Fruit fly (Drosophila melanogaster): ENCODE data around the gene CG31975.
A peak's percentile ranks its signal among the peaks of the same experiment; 100 is the strongest.

Gene CG31975

DNA sequence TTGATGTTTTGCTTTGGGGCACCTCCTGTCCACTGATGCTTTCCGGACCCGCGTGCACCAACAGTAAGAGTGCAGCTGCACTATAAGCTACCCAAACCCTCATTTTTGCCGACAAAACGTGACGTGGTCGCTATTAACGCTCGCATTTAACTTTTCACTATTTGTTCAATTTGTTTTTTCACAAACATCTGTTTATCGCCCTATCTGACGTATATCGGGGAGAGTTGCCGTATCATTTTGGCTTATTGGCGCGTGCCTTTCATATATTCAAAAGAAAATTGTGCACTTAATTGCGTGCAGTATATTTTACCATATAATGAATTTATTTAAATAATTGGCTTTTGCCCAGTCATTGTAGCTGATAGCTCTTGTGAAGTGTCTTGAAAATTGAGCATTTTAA lies 34.3 kb downstream of the CG31975 start, which contains the start of the genes Nhe1 and Sam-S:
TSS of gene Nhe1 (minus strand) at position 193 of the 400 bp plus-strand sequence.
TSS of gene Sam-S (plus strand) at position 364 of the 400 bp plus-strand sequence.
- TF ChIP-seq lov (optimal IDR thresholded peaks at IDR 0.05) (no peak), lov (GFP tag; IDR thresholded peaks at IDR 0.05) (no peak), BEAF-32 (GFP tag; optimal IDR thresholded peaks at IDR 0.05) (peak; percentile 31), CG3407 (GFP tag; optimal IDR thresholded peaks at IDR 0.05) (no peak), sob (GFP tag; IDR thresholded peaks at IDR 0.05) (no peak), CG6175 (GFP tag; IDR thresholded peaks at IDR 0.05) (no peak), cwo (GFP tag; optimal IDR thresholded peaks at IDR 0.05) (no peak), CG2116 (GFP tag; optimal IDR thresholded peaks at IDR 0.05) (peak; percentile 29), nerfin-1 (tag; optimal IDR thresholded peaks at IDR 0.05) (no peak), crol (GFP tag; IDR thresholded peaks at IDR 0.05) (no peak), CG13287 (GFP tag; IDR thresholded peaks at IDR 0.05; ENCODE audit: partially characterized antibody) (peak; percentile 54), ro (GFP tag; IDR thresholded peaks at IDR 0.05) (no peak), CG31388 (GFP tag; optimal IDR thresholded peaks at IDR 0.05) (no peak), Sry-δ (GFP tag; optimal IDR thresholded peaks at IDR 0.05) (peak; percentile 22), vnd (GFP tag; IDR thresholded peaks at IDR 0.05; ENCODE audit: partially characterized antibody) (no peak), Doc3 (GFP tag; IDR thresholded peaks at IDR 0.05; ENCODE audit: partially characterized antibody) (no peak), CG9932 (GFP tag; IDR thresholded peaks at IDR 0.05) (no peak), Abd-B (GFP tag; optimal IDR thresholded peaks at IDR 0.05) (no peak), Dp (GFP tag; optimal IDR thresholded peaks at IDR 0.05) (peak; percentile 83), stwl (tag; optimal IDR thresholded peaks at IDR 0.05) (peak; percentile 8), caup (GFP tag; optimal IDR thresholded peaks at IDR 0.05; ENCODE audit: severe bottlenecking) (no peak), Pdp1 (GFP tag; optimal IDR thresholded peaks at IDR 0.05) (no peak), CG2202 (tag; optimal IDR thresholded peaks at IDR 0.05) (no peak), tna (GFP tag; IDR thresholded peaks at IDR 0.05; ENCODE audit: partially characterized antibody) (no peak), pb (GFP tag; optimal IDR thresholded peaks at IDR 0.05) (no peak), Scr (GFP tag; IDR thresholded peaks at IDR 0.05; ENCODE audit: partially characterized antibody) (peak; percentile 14), hb (GFP tag; IDR thresholded peaks at IDR 0.05; ENCODE audit: partially characterized antibody) (no peak), CG10543 (GFP tag; optimal IDR thresholded peaks at IDR 0.05) (no peak), ftz-f1 (GFP tag; optimal IDR thresholded peaks at IDR 0.05) (no peak), PHDP (tag; optimal IDR thresholded peaks at IDR 0.05) (no peak), cato (GFP tag; optimal IDR thresholded peaks at IDR 0.05; ENCODE audit: borderline replicate concordance) (no peak), CG30020 (tag; optimal IDR thresholded peaks at IDR 0.05) (no peak), repo (GFP tag; optimal IDR thresholded peaks at IDR 0.05) (no peak), pzg (GFP tag; optimal IDR thresholded peaks at IDR 0.05) (peak; percentile 40), CG3838 (GFP tag; optimal IDR thresholded peaks at IDR 0.05) (no peak), CG18262 (tag; optimal IDR thresholded peaks at IDR 0.05) (no peak), Oaz (GFP tag; IDR thresholded peaks at IDR 0.05) (no peak), Hey (tag; optimal IDR thresholded peaks at IDR 0.05) (no peak), CG15696 (tag; optimal IDR thresholded peaks at IDR 0.05) (no peak), Ets97D (GFP tag; optimal IDR thresholded peaks at IDR 0.05) (peak; percentile 6), Dip2 (GFP tag; IDR thresholded peaks at IDR 0.05) (no peak), Nf-YB (GFP tag; optimal IDR thresholded peaks at IDR 0.05) (no peak), hbn (GFP tag; IDR thresholded peaks at IDR 0.05; ENCODE audit: partially characterized antibody) (no peak), twi (tag; optimal IDR thresholded peaks at IDR 0.05) (peak; percentile 15), CG5245 (GFP tag; optimal IDR thresholded peaks at IDR 0.05) (no peak), CG14667 (GFP tag; IDR thresholded peaks at IDR 0.05) (no peak), CG2712 (tag; optimal IDR thresholded peaks at IDR 0.05) (no peak), YL-1 (GFP tag; optimal IDR thresholded peaks at IDR 0.05) (no peak), dpn (GFP tag; optimal IDR thresholded peaks at IDR 0.05) (no peak), CG4707 (GFP tag; optimal IDR thresholded peaks at IDR 0.05) (no peak)
